Fruit fly (Drosophila melanogaster) whole organism: ENCODE measurements around the gene CG6966.

Experiments
- CG8478 ChIP-seq: fragments of >200 bp; optimal IDR thresholded peaks from 2 replicates; lab custom pipeline; 2018; ENCODE audit warnings: inconsistent platforms
- Dll ChIP-seq: fragments of >200 bp; optimal IDR thresholded peaks from 2 replicates; lab custom pipeline; 2017
- EcR ChIP-seq, 2 experiments: fragments of >200 bp; optimal IDR thresholded peaks; 2 replicates each; lab custom pipeline; 2017; ENCODE audit warnings: missing biosample characterization in 2 of 2, missing genetic modification characterization in 2 of 2, missing genetic modification reagents in 2 of 2
- pan ChIP-seq: fragments of >200 bp; optimal IDR thresholded peaks from 2 replicates; lab custom pipeline; 2017
- psq ChIP-seq: fragments of >200 bp; optimal IDR thresholded peaks from 2 replicates; lab custom pipeline; 2017
- usp ChIP-seq: fragments of >200 bp; optimal IDR thresholded peaks from 2 replicates; lab custom pipeline; 2017; ENCODE audit warnings: missing biosample characterization, missing genetic modification characterization, mixed read lengths

The CG6966 gene

dm6 chr3R:15083676-15084216, 11.7 kb downstream of the CG6966 start:
- TF ChIP-seq usp (GFP tag; lab: Kevin White, UChicago) (no peak), EcR (GFP tag; optimal IDR thresholded peaks at IDR 0.05; lab: Kevin White, UChicago) (no peak), pan (lab: Kevin White, UChicago) (no peak), psq (lab: Kevin White, UChicago) (no peak), Dll (lab: Kevin White, UChicago) (no peak)

- no peak for TF ChIP-seq pan (lab: Kevin White, UChicago)
- TF ChIP-seq EcR (GFP tag; optimal IDR thresholded peaks at IDR 0.05; lab: Kevin White, UChicago), result no peak
- no peak for TF ChIP-seq CG8478
- no peak for TF ChIP-seq Dll (lab: Kevin White, UChicago)
- TF ChIP-seq psq (lab: Kevin White, UChicago), result no peak
- no peak for TF ChIP-seq usp (GFP tag; lab: Kevin White, UChicago)
Observed at dm6 chr3R:15079185-15079584, 16.2 kb downstream of the CG6966 start, which contains the start of gene CG6974. Gene CG6974, minus strand, starts transcription at chr3R:15079285.

dm6 chr3R:15076963-15077362, 18.5 kb downstream of the CG6966 start, which contains the start of gene dpr9:
Gene dpr9, minus strand, starts transcription at chr3R:15077206.
- TF ChIP-seq psq (lab: Kevin White, UChicago) (no peak), EcR (GFP tag; optimal IDR thresholded peaks at IDR 0.05; lab: Kevin White, UChicago) (no peak), Dll (lab: Kevin White, UChicago) (no peak), usp (GFP tag; lab: Kevin White, UChicago) (no peak), CG8478 (no peak), pan (lab: Kevin White, UChicago) (no peak)

- TF ChIP-seq pan (lab: Kevin White, UChicago), result no peak
- no peak for TF ChIP-seq EcR (GFP tag; optimal IDR thresholded peaks at IDR 0.05; lab: Kevin White, UChicago)
- TF ChIP-seq CG8478, result no peak
- TF ChIP-seq usp (GFP tag; lab: Kevin White, UChicago), result no peak
- no peak for TF ChIP-seq psq (lab: Kevin White, UChicago)
- TF ChIP-seq Dll (lab: Kevin White, UChicago), result no peak
Observed at dm6 chr3R:15057214-15057613, 38.2 kb downstream of the CG6966 start.

- TF ChIP-seq CG8478 (no peak), EcR (GFP tag; optimal IDR thresholded peaks at IDR 0.05; lab: Kevin White, UChicago) (no peak), pan (lab: Kevin White, UChicago) (no peak), Dll (lab: Kevin White, UChicago) (no peak)
Observed at dm6 chr3R:15037066-15037465, 58.4 kb downstream of the CG6966 start, which contains the start of gene RpL10Aa. Gene RpL10Aa, plus strand, starts transcription at chr3R:15037366.

dm6 chr3R:15031662-15032061, 63.8 kb downstream of the CG6966 start:
- TF ChIP-seq EcR (GFP tag; optimal IDR thresholded peaks at IDR 0.05; lab: Kevin White, UChicago), result no peak
- no peak for TF ChIP-seq pan (lab: Kevin White, UChicago)
- TF ChIP-seq Dll (lab: Kevin White, UChicago), result no peak
- TF ChIP-seq CG8478, result no peak
- TF ChIP-seq usp (GFP tag; lab: Kevin White, UChicago), result no peak
- TF ChIP-seq psq (lab: Kevin White, UChicago), result no peak
